Worm (Caenorhabditis elegans) whole organism, midembryonic: ENCODE data around the gene vps-35.

ENCODE experiments used
- cog-1 ChIP-seq: sonication (generic microtip); optimal IDR thresholded peaks from 2 replicates; lab custom pipeline; 2016; ENCODE audit warnings: missing genetic modification characterization, missing compliant biosample characterization
- klf-2 ChIP-seq: fragments of 200-800 bp; sonication (Bioruptor generic); conservative IDR thresholded peaks from 2 replicates; pipeline ENCODE4 v1.3.6; 2022; ENCODE audit warnings: missing genetic modification reagents, missing genetic modification characterization, missing compliant biosample characterization
- ref-1 ChIP-seq: fragments of 200-800 bp; sonication (Bioruptor generic); conservative IDR thresholded peaks from 2 replicates; pipeline ENCODE4 v1.3.6; 2022; ENCODE audit warnings: missing genetic modification reagents, missing genetic modification characterization, missing compliant biosample characterization
- tab-1 ChIP-seq: fragments of 200-800 bp; sonication (Bioruptor generic); IDR thresholded peaks from 2 replicates; pipeline ENCODE4 v1.3.6; 2022; ENCODE audit warnings: missing genetic modification characterization, missing compliant biosample characterization
- ztf-23 ChIP-seq: fragments of 200-800 bp; sonication (Bioruptor generic); IDR thresholded peaks from 2 replicates; pipeline ENCODE4 v1.3.6; 2022; ENCODE audit warnings: missing genetic modification reagents, missing genetic modification characterization, missing compliant biosample characterization

ce11 chrII:5921620-5922019, 14.0 kb downstream of the vps-35 start, which contains the start of gene vrk-1:
- TF ChIP-seq ztf-23, result no peak
- no peak for TF ChIP-seq cog-1
- no peak for TF ChIP-seq tab-1
- TF ChIP-seq ref-1, result no peak
- TF ChIP-seq klf-2 (GFP tag; lab: Robert Waterston, UW), result no peak
